Worm (Caenorhabditis elegans): ENCODE data around the gene D1005.10.

Gene D1005.10

ce11 chrX:1437097-1437496 lies 48.9 kb downstream of the D1005.10 start:
- TF ChIP-seq lin-39 (tag; optimal IDR thresholded peaks at IDR 0.05) (peak; percentile 19), snpc-4 (tag; optimal IDR thresholded peaks at IDR 0.05) (peak; percentile 28), sea-2 (GFP tag; optimal IDR thresholded peaks at IDR 0.05) (no peak), nhr-77 (tag; optimal IDR thresholded peaks at IDR 0.05) (no peak), ztf-4 (tag; optimal IDR thresholded peaks at IDR 0.05) (no peak), hmg-11 (tag; optimal IDR thresholded peaks at IDR 0.05) (peak; percentile 45), ceh-28 (tag; optimal IDR thresholded peaks at IDR 0.05) (peak; percentile 20)
